Worm (Caenorhabditis elegans) whole organism, late embryonic: ENCODE results near the gene T15H9.4.

ENCODE experiments used
- C08G9.2 ChIP-seq: sonication (generic microtip); optimal IDR thresholded peaks from 2 replicates; lab custom pipeline; 2016; ENCODE audit warnings: mild to moderate bottlenecking, missing genetic modification characterization, moderate library complexity, missing compliant biosample characterization
- F13H6.1 ChIP-seq: sonication (generic microtip); optimal IDR thresholded peaks from 2 replicates; lab custom pipeline; 2016; ENCODE audit warnings: missing genetic modification characterization, missing compliant biosample characterization
- K02D7.2 ChIP-seq: sonication (generic microtip); optimal IDR thresholded peaks from 2 replicates; lab custom pipeline; 2017; ENCODE audit warnings: mild to moderate bottlenecking, missing genetic modification characterization, missing compliant biosample characterization
- T23F11.4 ChIP-seq: fragments of 200-800 bp; sonication (Bioruptor generic); optimal IDR thresholded peaks from 2 replicates; lab custom pipeline; 2018; ENCODE audit warnings: mild to moderate bottlenecking, missing genetic modification characterization, missing compliant biosample characterization
- Y22D7AL.16 ChIP-seq: sonication (generic microtip); optimal IDR thresholded peaks from 2 replicates; lab custom pipeline; 2016; ENCODE audit warnings: missing genetic modification characterization, missing compliant biosample characterization
- ahr-1 ChIP-seq: sonication (generic microtip); optimal IDR thresholded peaks from 2 replicates; lab custom pipeline; 2016; ENCODE audit warnings: missing genetic modification characterization, missing compliant biosample characterization
- ceh-18 ChIP-seq: sonication (generic microtip); optimal IDR thresholded peaks from 2 replicates; lab custom pipeline; 2016; ENCODE audit warnings: missing genetic modification characterization, missing compliant biosample characterization
- ceh-22 ChIP-seq: sonication (generic microtip); optimal IDR thresholded peaks from 2 replicates; lab custom pipeline; 2017; ENCODE audit warnings: missing biosample characterization, missing genetic modification characterization
- ceh-24 ChIP-seq: sonication (generic microtip); optimal IDR thresholded peaks from 2 replicates; lab custom pipeline; 2016; ENCODE audit warnings: mild to moderate bottlenecking, missing genetic modification characterization, missing compliant biosample characterization
- ceh-30 ChIP-seq: fragments of 150-350 bp; optimal IDR thresholded peaks from 2 replicates; lab custom pipeline; 2014; ENCODE audit warnings: missing biosample characterization, missing genetic modification characterization
- ceh-31 ChIP-seq: sonication (generic microtip); optimal IDR thresholded peaks from 2 replicates; lab custom pipeline; 2016; ENCODE audit warnings: missing genetic modification characterization, missing compliant biosample characterization
- ceh-34 ChIP-seq: sonication (generic microtip); optimal IDR thresholded peaks from 2 replicates; lab custom pipeline; 2016; ENCODE audit warnings: mild to moderate bottlenecking, missing genetic modification characterization, missing compliant biosample characterization
- ceh-48 ChIP-seq: sonication (generic microtip); optimal IDR thresholded peaks from 2 replicates; lab custom pipeline; 2016; ENCODE audit warnings: missing genetic modification characterization, inconsistent platforms, missing compliant biosample characterization
- dve-1 ChIP-seq: sonication (generic microtip); optimal IDR thresholded peaks from 2 replicates; lab custom pipeline; 2017; ENCODE audit warnings: antibody characterized with exemption, mild to moderate bottlenecking, missing genetic modification characterization, missing compliant biosample characterization
- elt-2 ChIP-seq: sonication (generic microtip); optimal IDR thresholded peaks from 2 replicates; lab custom pipeline; 2016; ENCODE audit warnings: missing genetic modification reagents, missing genetic modification characterization, missing compliant biosample characterization
- eyg-1 ChIP-seq: sonication (generic microtip); optimal IDR thresholded peaks from 2 replicates; lab custom pipeline; 2016; ENCODE audit warnings: missing genotype, missing genetic modification characterization, missing compliant biosample characterization
- fax-1 ChIP-seq: sonication (generic microtip); optimal IDR thresholded peaks from 2 replicates; lab custom pipeline; 2016; ENCODE audit warnings: missing genotype, missing genetic modification characterization, missing compliant biosample characterization
- fkh-10 ChIP-seq: fragments of 150-350 bp; optimal IDR thresholded peaks from 2 replicates; lab custom pipeline; 2014; ENCODE audit warnings: missing biosample characterization, missing genetic modification reagents, missing genetic modification characterization
- hlh-15 ChIP-seq: sonication (generic microtip); optimal IDR thresholded peaks from 2 replicates; lab custom pipeline; 2016; ENCODE audit warnings: missing genetic modification characterization, missing compliant biosample characterization
- hlh-30 ChIP-seq: sonication (generic microtip); optimal IDR thresholded peaks from 2 replicates; lab custom pipeline; 2017; ENCODE audit warnings: antibody characterized with exemption, missing genetic modification characterization, missing compliant biosample characterization; ENCODE audit not compliant: insufficient read depth
- lim-6 ChIP-seq: sonication (generic microtip); optimal IDR thresholded peaks from 2 replicates; lab custom pipeline; 2016; ENCODE audit warnings: missing genetic modification characterization, missing compliant biosample characterization
- madf-2 ChIP-seq: sonication (generic microtip); optimal IDR thresholded peaks from 2 replicates; lab custom pipeline; 2017; ENCODE audit warnings: missing genetic modification characterization, missing compliant biosample characterization
- mec-3 ChIP-seq: sonication (generic microtip); optimal IDR thresholded peaks from 2 replicates; lab custom pipeline; 2016; ENCODE audit warnings: borderline replicate concordance, missing genetic modification characterization, missing compliant biosample characterization
- nfya-1 ChIP-seq: sonication (generic microtip); optimal IDR thresholded peaks from 2 replicates; lab custom pipeline; 2017; ENCODE audit warnings: missing genetic modification characterization, mild to moderate bottlenecking, missing compliant biosample characterization, antibody characterized with exemption, moderate library complexity
- nhr-232 ChIP-seq: sonication (generic microtip); optimal IDR thresholded peaks from 2 replicates; lab custom pipeline; 2016; ENCODE audit warnings: missing genetic modification characterization, missing compliant biosample characterization
- npax-4 ChIP-seq: sonication (generic microtip); optimal IDR thresholded peaks from 2 replicates; lab custom pipeline; 2016; ENCODE audit warnings: missing genetic modification characterization, missing compliant biosample characterization
- odd-2 ChIP-seq: sonication (generic microtip); optimal IDR thresholded peaks from 2 replicates; lab custom pipeline; 2017; ENCODE audit warnings: antibody characterized with exemption, mild to moderate bottlenecking, missing genetic modification characterization, missing compliant biosample characterization
- pax-1 ChIP-seq: fragments of 150-350 bp; optimal IDR thresholded peaks from 2 replicates; lab custom pipeline; 2014; ENCODE audit warnings: missing biosample characterization, missing genetic modification characterization
- pha-2 ChIP-seq: sonication (generic microtip); optimal IDR thresholded peaks from 2 replicates; lab custom pipeline; 2017; ENCODE audit warnings: mild to moderate bottlenecking, missing genetic modification characterization, missing compliant biosample characterization
- pqm-1 ChIP-seq: sonication (generic microtip); optimal IDR thresholded peaks from 2 replicates; lab custom pipeline; 2016; ENCODE audit warnings: missing genetic modification characterization, missing compliant biosample characterization
- pros-1 ChIP-seq: fragments of 150-350 bp; optimal IDR thresholded peaks from 2 replicates; lab custom pipeline; 2014; ENCODE audit warnings: missing biosample characterization, missing genetic modification reagents, missing genetic modification characterization
- ref-2 ChIP-seq: sonication (generic microtip); optimal IDR thresholded peaks from 2 replicates; lab custom pipeline; 2016; ENCODE audit warnings: missing genetic modification characterization, missing compliant biosample characterization
- rnt-1 ChIP-seq: sonication (generic microtip); optimal IDR thresholded peaks from 2 replicates; lab custom pipeline; 2016; ENCODE audit warnings: missing genetic modification characterization, missing compliant biosample characterization
- sox-2 ChIP-seq: fragments of 200-800 bp; sonication (Bioruptor generic); IDR thresholded peaks from 2 replicates; pipeline ENCODE4 v1.3.6; 2022; ENCODE audit warnings: missing genetic modification reagents, missing genetic modification characterization, missing compliant biosample characterization
- tbx-2 ChIP-seq: sonication (generic microtip); optimal IDR thresholded peaks from 2 replicates; lab custom pipeline; 2016; ENCODE audit warnings: missing genetic modification characterization, missing compliant biosample characterization
- unc-3 ChIP-seq, 2 experiments: fragments of 200-800 bp in 1 of 2; sonication (Bioruptor generic) in 1 of 2; sonication (generic microtip) in 1 of 2; conservative IDR thresholded peaks in 1 of 2; optimal IDR thresholded peaks in 1 of 2; 2 replicates each; pipeline versions ENCODE4 v1.3.6 to Lab custom; 2016 to 2022; ENCODE audit warnings: missing compliant biosample characterization in 2 of 2, missing genetic modification characterization in 2 of 2, missing genetic modification reagents in 1 of 2
- unc-42 ChIP-seq: sonication (generic microtip); optimal IDR thresholded peaks from 2 replicates; lab custom pipeline; 2016; ENCODE audit warnings: missing genotype, missing genetic modification characterization, missing compliant biosample characterization
- unc-55 ChIP-seq: sonication (generic microtip); optimal IDR thresholded peaks from 2 replicates; lab custom pipeline; 2017; ENCODE audit warnings: missing biosample characterization, missing genetic modification reagents, missing genetic modification characterization

Gene T15H9.4

DNA sequence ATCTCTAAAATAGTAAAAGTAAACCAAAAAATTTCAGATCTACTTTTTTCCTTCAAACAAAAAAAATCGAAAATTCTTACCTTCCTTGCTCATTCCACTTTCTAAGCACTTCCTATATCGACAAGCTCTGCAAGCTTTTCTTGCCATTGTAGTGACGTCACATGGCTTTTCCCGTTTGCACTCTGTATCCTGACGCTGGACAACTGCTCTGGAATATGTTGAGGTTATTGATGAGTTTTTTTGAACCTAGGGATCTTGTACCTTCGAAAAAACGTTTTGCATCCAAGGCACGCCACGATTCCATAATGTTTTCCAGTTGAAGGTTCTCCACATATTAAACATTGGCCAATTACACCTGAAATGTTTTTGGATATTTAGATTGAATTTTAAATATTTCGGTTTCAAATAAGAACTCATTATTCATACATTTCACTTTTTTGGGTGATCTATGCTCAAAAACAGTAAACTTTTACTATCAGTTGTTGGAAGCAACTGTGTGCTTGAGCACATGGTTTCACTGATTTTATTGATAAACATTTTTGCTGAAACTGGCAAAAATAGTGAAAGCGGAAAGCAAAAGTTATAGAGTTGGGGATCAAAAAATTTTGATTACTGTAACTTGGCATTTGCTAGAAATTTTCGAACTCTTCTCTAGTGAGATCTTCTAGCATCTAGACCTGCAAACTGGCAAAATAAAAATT, 11.5 kb upstream of the T15H9.4 start:
- TF ChIP-seq ahr-1, result no peak
- no peak for TF ChIP-seq fax-1 (tag; lab: Kevin White, UChicago)

DNA sequence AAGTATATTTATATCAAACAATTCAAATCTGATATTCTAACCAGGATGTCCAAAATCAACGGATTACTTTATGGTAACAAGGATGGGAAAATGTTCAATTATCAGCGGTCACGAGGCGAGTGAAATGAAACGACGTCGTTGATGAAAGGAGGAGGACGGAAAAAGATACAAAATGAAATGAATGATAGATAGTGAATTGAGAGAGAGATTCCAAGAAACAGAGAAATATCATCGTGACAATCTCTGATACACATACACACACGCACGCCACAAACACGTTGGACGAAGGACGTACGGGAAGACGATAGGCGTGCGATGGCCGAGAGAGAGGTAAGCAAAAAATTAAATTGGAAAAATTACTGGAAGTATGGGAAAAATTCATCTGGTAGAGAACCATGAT, 10.6 kb upstream of the T15H9.4 start:
- TF ChIP-seq hlh-30 (tag; lab: Kevin White, UChicago) (peak; percentile 40), unc-55 (peak; percentile 76), nhr-232 (no peak), npax-4 (tag; lab: Kevin White, UChicago) (no peak), pha-2 (no peak), unc-3 (GFP tag; conservative IDR thresholded peaks at IDR 0.05; lab: Robert Waterston, UW) (no peak), unc-3 (tag; optimal IDR thresholded peaks at IDR 0.05; lab: Kevin White, UChicago) (no peak), rnt-1 (peak; percentile 29)

DNA sequence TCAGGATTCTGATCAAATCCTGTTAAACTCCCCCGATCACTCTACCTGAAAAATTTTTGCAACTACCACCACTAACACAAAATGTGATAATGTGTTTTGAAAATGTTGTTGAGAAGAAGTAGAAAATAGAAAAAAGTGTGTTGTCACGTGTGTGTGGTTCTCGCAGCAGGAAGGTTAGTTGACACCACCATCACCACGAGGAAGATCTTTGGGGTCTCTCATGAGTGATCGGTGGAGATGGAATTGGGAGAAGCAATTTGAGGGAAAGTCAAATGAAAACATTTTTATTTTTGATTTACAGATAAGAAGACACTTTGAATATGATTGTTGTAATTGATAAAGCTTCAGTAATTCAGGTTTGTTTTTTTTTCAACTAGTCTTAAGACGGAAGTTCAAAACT, 10.0 kb upstream of the T15H9.4 start:
- TF ChIP-seq ref-2 (no peak), hlh-30 (tag; lab: Kevin White, UChicago) (peak; percentile 40)

DNA sequence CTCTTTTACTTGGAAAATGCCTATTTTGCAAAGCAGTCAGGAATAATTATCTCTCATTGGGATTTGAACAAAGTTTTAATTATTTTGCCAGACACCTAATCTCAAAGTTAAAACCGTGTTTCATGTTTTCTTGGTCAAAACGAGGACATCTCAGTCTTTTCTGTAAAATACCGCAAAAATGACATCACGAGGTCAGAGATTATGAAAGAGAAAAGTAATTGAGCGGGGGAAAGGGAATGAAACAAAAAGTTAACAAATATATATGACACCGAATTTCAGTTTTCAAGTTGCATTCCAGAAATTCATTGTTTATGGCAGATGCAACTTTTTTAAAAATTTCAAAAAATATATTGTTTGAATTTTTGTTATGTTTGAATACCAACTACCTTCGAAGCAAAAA, 9.1 kb upstream of the T15H9.4 start:
- no peak for TF ChIP-seq ceh-48 (tag; lab: Kevin White, UChicago)
- no peak for TF ChIP-seq madf-2 (tag; lab: Kevin White, UChicago)
- no peak for TF ChIP-seq K02D7.2 (tag; lab: Kevin White, UChicago)
- TF ChIP-seq nhr-232, result no peak
- TF ChIP-seq npax-4 (tag; lab: Kevin White, UChicago), result no peak
- TF ChIP-seq eyg-1 (tag; lab: Kevin White, UChicago), result no peak
- no peak for TF ChIP-seq odd-2 (tag; lab: Kevin White, UChicago)
- no peak for TF ChIP-seq unc-42 (tag; lab: Kevin White, UChicago)
- TF ChIP-seq Y22D7AL.16 (tag; lab: Kevin White, UChicago), result no peak
- TF ChIP-seq C08G9.2, result no peak
- no peak for TF ChIP-seq sox-2 (GFP tag; lab: Robert Waterston, UW)
- TF ChIP-seq ceh-24 (tag; lab: Kevin White, UChicago), result no peak
- no peak for TF ChIP-seq lim-6
- TF ChIP-seq T23F11.4, result no peak

DNA sequence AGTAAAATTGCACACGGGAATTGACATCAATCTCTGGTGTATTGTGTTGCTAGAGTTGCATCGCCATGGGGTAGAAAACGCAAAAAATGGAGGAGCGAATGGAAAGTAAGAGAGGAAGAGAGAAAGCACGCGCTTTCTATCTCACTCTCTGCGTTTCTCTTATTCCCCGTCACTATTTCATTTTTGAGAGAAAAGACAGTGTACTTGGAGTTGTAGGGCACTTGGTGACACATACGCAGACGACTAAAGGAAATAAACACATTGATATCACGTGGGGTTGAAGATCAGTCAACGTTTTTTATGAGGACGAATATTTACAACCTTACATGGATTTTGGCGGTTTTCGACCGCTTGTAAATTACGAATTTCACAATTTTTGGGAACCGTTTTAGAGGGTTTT, 8.3 kb upstream of the T15H9.4 start:
- TF ChIP-seq nfya-1 (tag; lab: Kevin White, UChicago) (peak; percentile 76), ceh-30 (no peak), tbx-2 (tag; lab: Kevin White, UChicago) (peak; percentile 55), pros-1 (peak; percentile 41), hlh-15 (tag; lab: Kevin White, UChicago) (no peak), F13H6.1 (tag; lab: Kevin White, UChicago) (peak; percentile 62), pax-1 (tag; lab: Kevin White, UChicago) (peak; percentile 32), ceh-18 (tag; lab: Kevin White, UChicago) (peak; percentile 84), elt-2 (tag; lab: Kevin White, UChicago) (peak; percentile 59), dve-1 (tag; lab: Kevin White, UChicago) (peak; percentile 52), mec-3 (tag; lab: Kevin White, UChicago) (no peak), odd-2 (tag; lab: Kevin White, UChicago) (no peak), hlh-30 (tag; lab: Kevin White, UChicago) (peak; percentile 96), ceh-34 (peak; percentile 2), unc-55 (peak; percentile 85), ceh-22 (tag; lab: Kevin White, UChicago) (no peak), rnt-1 (peak; percentile 42), unc-42 (tag; lab: Kevin White, UChicago) (peak; percentile 33), ref-2 (peak; percentile 10), fax-1 (tag; lab: Kevin White, UChicago) (no peak), ceh-31 (tag; lab: Kevin White, UChicago) (peak; percentile 41), fkh-10 (GFP tag; lab: Kevin White, UChicago) (no peak), pqm-1 (peak; percentile 8)
